Worm (Caenorhabditis elegans): ENCODE results near the gene Y9C9A.5.

DNA sequence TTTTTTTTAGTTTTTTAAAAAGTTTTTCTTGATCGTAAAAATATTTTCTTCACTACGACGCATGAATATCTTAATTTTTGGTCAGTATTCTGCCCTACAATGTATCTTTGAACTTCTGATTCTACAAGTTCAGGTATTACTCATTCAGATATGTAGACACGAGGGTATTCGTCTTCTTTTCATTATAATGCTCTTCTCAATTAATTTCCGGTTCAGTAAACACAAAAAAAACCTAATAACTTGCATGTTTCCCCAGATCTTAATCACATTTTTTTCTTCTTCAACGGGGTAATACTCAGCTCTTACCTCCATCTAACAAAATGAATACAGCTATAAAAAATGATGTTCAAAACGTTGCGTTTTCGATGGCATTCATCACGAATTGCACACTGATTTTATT is 50.3 kb downstream of the Y9C9A.5 start, which contains the start of gene str-162:
- TF ChIP-seq ref-1 (GFP tag; conservative IDR thresholded peaks at IDR 0.05) = no peak
- TF ChIP-seq ztf-29 (GFP tag; IDR thresholded peaks at IDR 0.05) = no peak
- TF ChIP-seq flt-1 (GFP tag; IDR thresholded peaks at IDR 0.05) = no peak
- no peak for TF ChIP-seq med-1 (GFP tag; optimal IDR thresholded peaks at IDR 0.05; ENCODE audit: insufficient read depth)
